Fruit fly (Drosophila melanogaster): ENCODE results near the gene CG17328.
A peak's percentile ranks its signal among the peaks of the same experiment; 100 is the strongest.

Gene CG17328

DNA sequence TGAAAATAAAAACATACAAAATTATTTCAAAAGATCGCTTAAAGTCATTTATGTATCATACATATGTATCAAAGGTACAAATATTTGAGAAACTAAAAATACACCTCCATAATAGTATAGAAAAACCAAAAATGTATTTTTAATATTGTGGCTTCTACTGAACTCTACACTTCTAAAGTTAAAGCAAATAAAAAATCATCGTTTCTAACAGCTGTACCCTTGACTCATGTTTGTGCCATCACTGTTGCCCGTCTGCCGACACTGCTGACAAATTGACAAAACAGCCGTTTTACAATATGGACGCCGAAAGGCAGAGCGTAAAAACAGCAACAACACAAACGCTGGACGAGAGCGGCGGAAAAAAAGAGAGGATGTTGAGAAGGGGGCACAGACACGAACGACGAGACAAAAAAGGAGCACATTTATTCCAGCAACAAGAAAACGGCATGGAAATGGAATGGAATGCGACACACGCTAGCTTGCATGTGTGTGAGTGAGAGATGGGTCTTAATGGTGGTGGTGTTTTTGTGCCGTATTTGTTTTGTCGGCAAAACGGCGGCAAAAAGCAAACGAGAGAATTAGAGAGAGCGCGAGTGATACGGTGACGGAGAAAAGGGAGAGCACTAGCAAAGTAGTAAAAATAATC, 13.3 kb upstream of the CG17328 start:
- peak; percentile 83 for TF ChIP-seq noc (tag; optimal IDR thresholded peaks at IDR 0.05)

- TF ChIP-seq noc (tag; optimal IDR thresholded peaks at IDR 0.05): no peak
Observed at dm6 chr2L:16287006-16287601, 12.6 kb upstream of the CG17328 start.

dm6 chr2L:16287602-16288392, 11.9 kb upstream of the CG17328 start, which contains the start of the genes crp and pkaap:
Gene crp (minus strand): TSS chr2L:16287730.
Gene pkaap (plus strand): TSS chr2L:16288290.
- TF ChIP-seq noc (tag; optimal IDR thresholded peaks at IDR 0.05): no peak

DNA sequence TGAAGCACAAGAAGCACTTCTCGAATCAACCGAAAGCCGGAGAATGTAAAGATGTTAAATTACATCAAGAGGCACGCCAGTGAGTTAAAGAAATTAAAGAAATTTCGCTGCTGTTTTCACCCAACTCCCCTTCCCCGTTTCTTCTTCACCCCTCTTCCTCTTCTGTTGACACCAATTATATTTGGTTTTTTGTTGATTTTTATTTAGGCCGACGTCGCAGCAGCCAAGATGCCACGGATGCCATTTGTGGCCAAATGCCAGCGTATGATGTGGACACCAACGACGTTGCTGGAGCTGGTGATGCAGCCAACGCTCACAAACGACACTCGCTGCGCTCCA, 11.4 kb upstream of the CG17328 start:
- TF ChIP-seq noc (tag; optimal IDR thresholded peaks at IDR 0.05): no peak

dm6 chr2L:16290984-16291383, 8.8 kb upstream of the CG17328 start, which contains the start of gene CG17329:
Gene CG17329 (plus strand): TSS chr2L:16291284.
- TF ChIP-seq noc (tag; optimal IDR thresholded peaks at IDR 0.05): no peak

- no peak for TF ChIP-seq noc (tag; optimal IDR thresholded peaks at IDR 0.05)
Observed at dm6 chr2L:16292975-16293501, 6.7 kb upstream of the CG17328 start, which contains the start of gene CG13258. Gene CG13258 (minus strand): TSS chr2L:16293025.

- TF ChIP-seq noc (tag; optimal IDR thresholded peaks at IDR 0.05): no peak
Observed at dm6 chr2L:16293703-16294233, 6.0 kb upstream of the CG17328 start, which contains the start of gene Cyp303a1. Gene Cyp303a1 (plus strand): TSS chr2L:16294183.

- peak; percentile 44 for TF ChIP-seq noc (tag; optimal IDR thresholded peaks at IDR 0.05)
Observed at dm6 chr2L:16302773-16303279, 3.1 kb downstream of the CG17328 start, which contains the start of gene GMF. Gene GMF (minus strand): TSS chr2L:16302954.

DNA sequence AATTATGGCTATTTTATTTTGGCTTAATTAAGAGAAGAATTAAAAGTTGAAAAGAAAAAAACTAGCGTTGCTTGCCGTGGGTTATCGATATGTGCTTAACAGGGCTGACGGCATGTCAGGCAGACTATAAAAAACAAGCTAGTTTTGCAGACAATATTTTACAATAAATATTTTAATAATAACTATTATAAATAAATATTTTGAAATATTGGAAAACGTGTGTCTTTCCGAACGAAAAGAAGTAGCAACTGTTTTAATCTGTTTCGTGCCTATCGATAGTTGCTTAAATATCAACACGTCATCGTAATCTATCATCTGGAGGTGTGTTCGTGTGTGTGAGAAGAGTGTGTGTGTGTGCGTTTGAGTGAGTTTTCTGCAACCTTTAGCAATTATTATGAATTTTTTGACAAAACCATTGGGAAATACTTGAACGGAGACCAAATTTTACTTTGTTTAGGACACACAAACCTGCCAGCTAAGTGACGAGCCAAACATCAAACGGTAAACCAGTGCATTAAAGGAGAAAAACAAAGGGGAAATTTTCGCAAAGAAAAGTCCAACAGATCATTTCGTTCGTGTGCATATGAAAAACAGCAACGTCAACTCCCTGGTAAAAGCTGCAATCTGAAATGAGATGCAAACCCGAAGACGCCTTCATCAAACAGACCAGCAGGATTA, 7.4 kb downstream of the CG17328 start, which contains the start of the genes CG5861 and Syx5:
TSS of gene CG5861 (minus strand) at position 273 of the 678 bp plus-strand sequence.
TSS of gene Syx5 (plus strand) at position 321 of the 678 bp plus-strand sequence.
- TF ChIP-seq noc (tag; optimal IDR thresholded peaks at IDR 0.05): peak; percentile 74

dm6 chr2L:16310648-16311047, 10.9 kb downstream of the CG17328 start, which contains the start of the genes cni and fzy:
Gene cni (minus strand): TSS chr2L:16310726.
Gene fzy (plus strand): TSS chr2L:16310956.
- TF ChIP-seq noc (tag; optimal IDR thresholded peaks at IDR 0.05): no peak

DNA sequence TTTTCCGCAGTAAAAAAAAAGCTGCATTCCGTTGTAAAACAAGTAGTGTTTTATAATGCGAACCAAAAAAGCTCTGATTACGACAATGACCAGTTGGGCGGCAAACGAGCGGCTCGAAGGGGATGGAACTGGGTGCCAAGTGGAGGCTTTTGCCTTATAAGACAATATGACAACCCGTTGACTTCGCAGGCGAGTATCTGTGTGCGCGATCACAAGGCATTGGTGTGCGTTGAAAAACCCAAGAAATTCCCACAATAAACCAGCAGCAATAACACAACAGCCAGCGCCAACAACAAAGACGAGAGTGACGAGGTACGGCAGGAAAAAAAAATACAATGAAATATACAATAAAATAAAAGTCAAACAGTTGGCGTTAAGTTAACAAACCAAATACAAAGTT, 15.3 kb downstream of the CG17328 start:
- TF ChIP-seq noc (tag; optimal IDR thresholded peaks at IDR 0.05): peak; percentile 6

DNA sequence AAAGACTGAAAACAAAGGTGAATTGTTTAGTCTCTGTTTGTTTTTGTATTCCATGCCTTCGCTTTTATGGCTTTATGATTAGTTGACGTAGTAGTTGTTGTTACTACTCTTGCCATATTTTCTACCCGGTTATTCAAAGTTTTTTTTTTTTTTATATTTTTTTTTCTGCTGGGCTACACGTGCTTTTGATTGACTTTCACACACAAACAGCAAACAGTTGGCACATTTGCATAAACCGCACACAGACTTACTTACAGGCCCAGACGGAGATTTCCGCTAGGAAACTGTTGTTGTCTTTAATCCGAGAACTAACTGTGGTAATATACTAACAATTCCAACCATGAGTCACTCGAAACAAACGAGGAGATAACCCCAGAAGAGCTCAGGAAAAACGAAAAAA, 16.1 kb downstream of the CG17328 start:
- no peak for TF ChIP-seq noc (tag; optimal IDR thresholded peaks at IDR 0.05)

- TF ChIP-seq noc (tag; optimal IDR thresholded peaks at IDR 0.05): no peak
Observed at dm6 chr2L:16316410-16316809, 16.7 kb downstream of the CG17328 start.

DNA sequence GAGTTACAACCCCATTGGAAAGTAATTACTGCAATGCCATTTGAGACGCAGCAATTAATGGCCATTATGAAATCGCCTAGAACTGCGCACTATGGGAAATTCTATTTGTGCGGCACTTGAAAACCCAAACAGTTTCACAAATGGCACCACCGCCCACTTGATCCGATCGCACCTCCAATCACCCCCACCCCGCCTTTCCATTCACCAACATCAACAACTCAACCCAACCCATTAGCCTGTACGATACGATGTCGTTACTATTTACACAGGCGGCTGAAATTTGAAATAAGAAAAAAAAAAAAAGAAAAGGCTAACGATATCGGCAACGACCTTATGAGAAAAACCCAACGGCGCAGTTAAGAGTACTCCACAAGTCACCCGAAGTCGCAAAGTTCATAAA, 17.4 kb downstream of the CG17328 start:
- no peak for TF ChIP-seq noc (tag; optimal IDR thresholded peaks at IDR 0.05)
